Worm (Caenorhabditis elegans): ENCODE data around the gene srp-3.

The srp-3 gene

DNA sequence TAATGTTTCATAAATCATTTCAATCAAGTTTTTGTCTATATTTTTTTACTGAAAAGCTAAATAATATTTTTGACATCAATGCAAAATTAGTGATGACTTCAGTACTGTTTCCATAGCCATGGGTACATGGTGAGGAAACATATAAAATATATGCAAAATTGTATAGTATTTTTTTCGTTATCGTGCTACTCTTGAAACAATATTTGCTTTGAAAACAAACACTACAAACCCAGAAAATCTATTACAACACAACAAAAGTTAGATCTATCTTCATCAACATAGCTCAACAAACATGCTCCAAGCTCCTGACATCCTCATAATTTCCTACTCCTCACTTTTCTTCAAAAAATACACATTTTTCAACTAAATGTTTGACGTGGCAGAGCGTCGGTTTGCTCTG, at the start of gene srp-3:
srp-3 (plus strand) TSS at position 301 of the 400 bp plus-strand sequence.
- no peak for TF ChIP-seq nhr-23 (tag; optimal IDR thresholded peaks at IDR 0.05)
- TF ChIP-seq nhr-11 (tag; optimal IDR thresholded peaks at IDR 0.05) = no peak
- no peak for TF ChIP-seq nfya-1 (tag; optimal IDR thresholded peaks at IDR 0.05; ENCODE audit: insufficient read depth)
- TF ChIP-seq nhr-67 (tag; optimal IDR thresholded peaks at IDR 0.05) = no peak
- no peak for TF ChIP-seq fos-1 (tag; optimal IDR thresholded peaks at IDR 0.05)
- TF ChIP-seq jun-1 (tag; optimal IDR thresholded peaks at IDR 0.05) = no peak
- no peak for TF ChIP-seq ceh-16 (tag; optimal IDR thresholded peaks at IDR 0.05)
- no peak for TF ChIP-seq hmg-11 (tag; optimal IDR thresholded peaks at IDR 0.05)
- no peak for TF ChIP-seq nhr-28 (tag; optimal IDR thresholded peaks at IDR 0.05)
- TF ChIP-seq unc-62 (GFP tag; optimal IDR thresholded peaks at IDR 0.05) = no peak
- no peak for TF ChIP-seq mdl-1 (tag; optimal IDR thresholded peaks at IDR 0.05)
- TF ChIP-seq lin-39 (tag; optimal IDR thresholded peaks at IDR 0.05) = no peak

DNA sequence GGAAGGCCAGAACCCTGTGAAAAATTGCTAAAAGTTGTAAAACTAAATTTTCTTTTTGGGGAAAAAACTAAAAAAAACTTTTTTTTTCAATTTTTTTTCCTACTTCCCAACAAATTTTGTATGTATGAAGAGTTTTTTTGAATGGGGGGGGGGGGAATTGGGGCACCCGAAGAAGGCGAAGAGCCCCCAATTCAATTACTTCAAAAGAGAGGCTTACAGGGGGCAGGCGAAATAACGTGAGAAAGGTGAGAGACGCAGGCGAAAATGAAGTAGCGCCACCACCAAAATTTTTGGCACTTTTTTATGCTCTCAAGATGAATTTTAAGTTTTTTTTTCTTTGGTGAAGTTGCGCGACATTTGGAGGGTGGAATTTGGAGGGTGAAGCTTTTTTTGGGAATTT, 45.7 kb upstream of the srp-3 start:
- TF ChIP-seq eor-1 (tag; optimal IDR thresholded peaks at IDR 0.05) = no peak
- TF ChIP-seq elt-2 (tag; optimal IDR thresholded peaks at IDR 0.05) = no peak
- no peak for TF ChIP-seq nhr-77 (tag; optimal IDR thresholded peaks at IDR 0.05)
- TF ChIP-seq nhr-43 (tag; optimal IDR thresholded peaks at IDR 0.05; ENCODE audit: poor library complexity, severe bottlenecking) = no peak
- no peak for TF ChIP-seq mdl-1 (tag; optimal IDR thresholded peaks at IDR 0.05)
- TF ChIP-seq nhr-76 (tag; optimal IDR thresholded peaks at IDR 0.05) = no peak
- no peak for TF ChIP-seq ztf-11 (tag; optimal IDR thresholded peaks at IDR 0.05)
- TF ChIP-seq egl-5 (tag; optimal IDR thresholded peaks at IDR 0.05) = no peak
- no peak for TF ChIP-seq sea-2 (GFP tag; optimal IDR thresholded peaks at IDR 0.05)
- no peak for TF ChIP-seq nhr-28 (tag; optimal IDR thresholded peaks at IDR 0.05)
- TF ChIP-seq egl-27 (tag; optimal IDR thresholded peaks at IDR 0.05) = no peak
- TF ChIP-seq daf-12 (tag; optimal IDR thresholded peaks at IDR 0.05) = no peak
- TF ChIP-seq nhr-237 (tag; optimal IDR thresholded peaks at IDR 0.05) = no peak
- no peak for TF ChIP-seq unc-39 (tag; optimal IDR thresholded peaks at IDR 0.05)
- no peak for TF ChIP-seq nhr-23 (tag; optimal IDR thresholded peaks at IDR 0.05)
- TF ChIP-seq nhr-25 (tag; optimal IDR thresholded peaks at IDR 0.05) = no peak
- no peak for TF ChIP-seq jun-1 (tag; optimal IDR thresholded peaks at IDR 0.05)
- no peak for TF ChIP-seq ZK546.5 (tag; optimal IDR thresholded peaks at IDR 0.05)
- TF ChIP-seq skn-1 (tag; optimal IDR thresholded peaks at IDR 0.05) = no peak

DNA sequence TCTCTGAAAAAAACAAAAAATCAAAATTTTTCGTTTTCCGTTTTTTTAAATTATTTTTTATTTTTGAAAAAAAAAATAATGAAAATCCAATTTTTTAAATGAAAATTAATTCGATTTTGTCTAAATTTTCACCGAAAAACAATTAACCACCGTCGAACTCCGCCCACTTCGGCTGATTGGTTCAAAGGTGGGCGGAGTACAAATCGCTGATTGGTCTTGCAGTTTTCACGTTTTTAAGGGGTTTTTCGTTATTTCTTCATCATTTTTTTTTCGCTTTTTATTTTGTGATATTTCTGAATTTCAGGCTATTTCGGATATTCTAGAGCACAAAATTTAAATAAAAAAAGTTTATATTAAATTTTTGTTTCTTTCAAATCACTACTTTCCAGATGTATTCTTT, 43.6 kb upstream of the srp-3 start:
- TF ChIP-seq fkh-2 (tag; optimal IDR thresholded peaks at IDR 0.05) = no peak
- TF ChIP-seq nfya-1 (tag; optimal IDR thresholded peaks at IDR 0.05; ENCODE audit: insufficient read depth) = peak; percentile 99
- TF ChIP-seq nhr-67 (tag; optimal IDR thresholded peaks at IDR 0.05) = no peak
- no peak for TF ChIP-seq nhr-237 (tag; optimal IDR thresholded peaks at IDR 0.05)
- no peak for TF ChIP-seq R02D3.7 (tag; optimal IDR thresholded peaks at IDR 0.05)
- TF ChIP-seq elt-2 (tag; optimal IDR thresholded peaks at IDR 0.05) = no peak
- TF ChIP-seq daf-12 (tag; optimal IDR thresholded peaks at IDR 0.05) = no peak
- no peak for TF ChIP-seq pha-4 (tag; optimal IDR thresholded peaks at IDR 0.05)
- TF ChIP-seq hmg-11 (tag; optimal IDR thresholded peaks at IDR 0.05) = no peak

DNA sequence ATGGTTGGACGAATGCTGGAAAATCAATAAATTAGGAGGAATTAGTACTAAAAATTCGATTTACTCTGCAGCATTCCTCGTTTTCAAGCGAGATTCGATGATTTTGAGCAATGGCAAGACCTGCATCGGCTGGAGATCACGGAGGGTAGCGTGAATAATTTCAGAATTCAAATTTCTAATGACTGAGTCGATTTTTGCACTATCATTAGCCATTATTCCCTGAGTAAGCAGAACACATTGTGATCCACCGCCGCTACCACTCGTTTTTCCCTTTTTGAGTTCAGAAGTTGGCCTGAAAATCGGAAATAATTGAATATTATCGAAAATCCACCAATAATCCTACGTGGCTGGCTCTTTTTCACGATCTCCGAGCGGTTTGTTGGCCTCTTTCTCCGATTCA, 40.6 kb upstream of the srp-3 start:
- TF ChIP-seq nhr-43 (tag; optimal IDR thresholded peaks at IDR 0.05; ENCODE audit: poor library complexity, severe bottlenecking) = no peak
- no peak for TF ChIP-seq tbx-2 (tag; optimal IDR thresholded peaks at IDR 0.05)
- TF ChIP-seq sea-2 (GFP tag; optimal IDR thresholded peaks at IDR 0.05) = no peak
- TF ChIP-seq ztf-4 (tag; optimal IDR thresholded peaks at IDR 0.05) = no peak
- TF ChIP-seq ZK546.5 (tag; optimal IDR thresholded peaks at IDR 0.05) = no peak
- no peak for TF ChIP-seq nhr-12 (tag; optimal IDR thresholded peaks at IDR 0.05)
- TF ChIP-seq ama-1 (optimal IDR thresholded peaks at IDR 0.05) = no peak
- no peak for TF ChIP-seq egl-5 (tag; optimal IDR thresholded peaks at IDR 0.05)
- TF ChIP-seq eor-1 (tag; optimal IDR thresholded peaks at IDR 0.05) = no peak
- no peak for TF ChIP-seq fkh-10 (GFP tag; optimal IDR thresholded peaks at IDR 0.05)
- no peak for TF ChIP-seq elt-1 (tag; optimal IDR thresholded peaks at IDR 0.05)
- no peak for TF ChIP-seq ceh-16 (tag; optimal IDR thresholded peaks at IDR 0.05)
- TF ChIP-seq pha-4 (tag; optimal IDR thresholded peaks at IDR 0.05) = no peak

All from whole organism, L3 larva.